Fruit fly (Drosophila melanogaster): Measurements from ENCODE around the gene Bdbt.

Bdbt gene

DNA sequence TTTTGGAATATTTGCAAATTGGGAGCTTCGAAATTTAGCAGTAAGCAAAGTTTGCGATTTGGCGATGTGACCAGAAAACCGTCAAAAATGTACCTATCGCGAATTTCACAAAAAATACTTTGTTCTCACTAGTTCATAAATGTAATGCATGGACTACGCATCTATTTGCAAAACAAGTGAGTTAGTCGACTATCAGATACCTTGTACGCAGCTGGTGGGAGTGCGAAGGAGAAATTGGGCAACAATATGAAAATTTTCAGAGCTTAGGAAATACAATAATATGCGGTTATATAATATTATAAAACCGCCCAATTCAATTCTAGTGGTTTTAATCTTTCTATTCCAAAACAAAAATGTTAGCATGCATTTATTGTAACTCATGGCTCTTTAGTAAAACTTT, at the start of gene Bdbt (continued):
- TF ChIP-seq chn (GFP tag; optimal IDR thresholded peaks at IDR 0.05) (no peak), ash1 (GFP tag; optimal IDR thresholded peaks at IDR 0.05) (no peak), CG6654 (GFP tag; optimal IDR thresholded peaks at IDR 0.05) (no peak), CG30431 (GFP tag; optimal IDR thresholded peaks at IDR 0.05) (no peak), en (GFP tag; optimal IDR thresholded peaks at IDR 0.05) (no peak), CG18619 (GFP tag; optimal IDR thresholded peaks at IDR 0.05) (no peak), her (GFP tag; optimal IDR thresholded peaks at IDR 0.05) (no peak), Fer3 (tag; optimal IDR thresholded peaks at IDR 0.05) (peak; percentile 25), sob (GFP tag; IDR thresholded peaks at IDR 0.05) (peak; percentile 59; the same call in 1 of the 2 replicates), CG15269 (tag; optimal IDR thresholded peaks at IDR 0.05) (no peak), lab (GFP tag; optimal IDR thresholded peaks at IDR 0.05) (no peak), HLH4C (GFP tag; IDR thresholded peaks at IDR 0.05; ENCODE audit: partially characterized antibody) (peak; percentile 98), NK7.1 (GFP tag; optimal IDR thresholded peaks at IDR 0.05) (no peak), BtbVII (GFP tag; optimal IDR thresholded peaks at IDR 0.05) (no peak), CG33213 (GFP tag; optimal IDR thresholded peaks at IDR 0.05) (peak; percentile 27), lola (GFP tag; optimal IDR thresholded peaks at IDR 0.05) (peak in 1 of 3 experiments; percentile 88), tll (GFP tag; optimal IDR thresholded peaks at IDR 0.05) (no peak), CG7357 (GFP tag; IDR thresholded peaks at IDR 0.05) (peak; percentile 91), Mrtf (GFP tag; IDR thresholded peaks at IDR 0.05) (no peak), ftz-f1 (GFP tag; optimal IDR thresholded peaks at IDR 0.05) (no peak)

DNA sequence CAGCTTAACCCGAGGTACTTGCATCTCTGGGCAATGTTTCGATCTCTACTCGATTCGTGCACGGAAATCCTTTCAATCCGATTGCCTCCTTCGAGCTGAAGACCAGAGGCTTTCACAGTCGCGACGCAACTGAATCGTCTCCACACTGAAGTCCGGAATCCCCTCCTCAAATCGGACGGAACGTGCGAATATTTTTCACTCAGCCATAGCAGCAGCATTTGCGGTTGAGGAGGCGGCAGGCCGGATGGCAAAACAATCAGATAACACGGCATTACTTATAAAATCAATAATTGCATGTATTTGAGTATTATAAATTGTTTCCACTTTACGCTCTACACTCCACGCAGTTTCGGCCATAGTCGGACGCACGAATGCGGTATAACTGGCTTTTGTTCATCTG, 49.4 kb upstream of the Bdbt start, which contains the start of gene Snmp1:
Gene Snmp1 (minus strand): TSS at position 101 of the 400 bp plus-strand sequence.
- no peak for TF ChIP-seq scrt (GFP tag; optimal IDR thresholded peaks at IDR 0.05)
- peak; percentile 18 for TF ChIP-seq Med (GFP tag)

DNA sequence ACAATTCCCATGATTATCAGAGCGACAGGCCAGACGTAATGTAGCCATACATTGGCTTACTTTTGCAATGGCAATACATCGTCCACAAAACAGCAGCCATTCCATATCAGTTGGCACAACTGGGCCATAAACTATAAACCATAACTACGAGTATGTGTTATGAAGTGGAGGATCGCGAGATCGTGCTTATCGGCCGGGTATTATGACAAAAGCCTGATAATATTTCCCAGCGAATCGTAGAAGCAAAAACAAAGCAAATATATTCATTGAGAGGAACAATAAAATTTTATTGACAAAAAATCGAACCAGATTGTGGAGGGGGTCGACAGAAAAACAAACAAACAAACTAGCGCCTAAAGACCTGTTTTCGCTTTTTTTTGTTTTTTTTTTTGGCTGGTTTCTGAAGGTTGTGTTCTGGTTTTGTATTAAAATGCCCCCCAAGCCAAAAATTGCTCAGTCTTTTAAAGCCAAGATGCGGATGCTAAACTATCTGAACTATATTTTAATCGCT, 44.7 kb upstream of the Bdbt start, which contains the start of gene CG5810:
Gene CG5810 (plus strand): TSS at position 461 of the 511 bp plus-strand sequence.
- TF ChIP-seq dmrt99B (tag; optimal IDR thresholded peaks at IDR 0.05) (no peak), gro (GFP tag; optimal IDR thresholded peaks at IDR 0.05) (peak; percentile 46), unpg (GFP tag; optimal IDR thresholded peaks at IDR 0.05) (peak; percentile 10), Xbp1 (GFP tag; optimal IDR thresholded peaks at IDR 0.05) (no peak), CG17385 (GFP tag; optimal IDR thresholded peaks at IDR 0.05) (peak; percentile 58), cwo (GFP tag; optimal IDR thresholded peaks at IDR 0.05) (peak; percentile 60), CoRest (tag; optimal IDR thresholded peaks at IDR 0.05) (no peak), crc (GFP tag; optimal IDR thresholded peaks at IDR 0.05) (no peak), exex (tag; optimal IDR thresholded peaks at IDR 0.05) (peak; percentile 91), Rfx (GFP tag; IDR thresholded peaks at IDR 0.05) (peak; percentile 12; the same call in 1 of the 2 replicates), GATAe (GFP tag; conservative IDR thresholded peaks at IDR 0.05) (peak; percentile 33; the same call in 1 of the 2 replicates), grau (tag; optimal IDR thresholded peaks at IDR 0.05) (peak; percentile 38), bowl (GFP tag; IDR thresholded peaks at IDR 0.05) (peak; percentile 21; the same call in 1 of the 2 replicates), lab (GFP tag; optimal IDR thresholded peaks at IDR 0.05) (peak; percentile 23), B-H2 (GFP tag; optimal IDR thresholded peaks at IDR 0.05) (peak; percentile 93), CG30020 (tag; optimal IDR thresholded peaks at IDR 0.05) (no peak), CG10543 (GFP tag; optimal IDR thresholded peaks at IDR 0.05) (peak; percentile 60), fd3F (GFP tag; optimal IDR thresholded peaks at IDR 0.05) (peak; percentile 22), Hr51 (GFP tag; optimal IDR thresholded peaks at IDR 0.05) (peak in 1 of 2 experiments; percentile 1), CG13296 (GFP tag; optimal IDR thresholded peaks at IDR 0.05) (peak; percentile 31), CG12769 (tag; optimal IDR thresholded peaks at IDR 0.05) (peak; percentile 81), sug (tag; optimal IDR thresholded peaks at IDR 0.05) (peak; percentile 96), mirr (GFP tag; optimal IDR thresholded peaks at IDR 0.05) (peak; percentile 81), Med (GFP tag) (peak; percentile 0), CG8281 (tag; optimal IDR thresholded peaks at IDR 0.05) (peak; percentile 7), eyg (GFP tag; optimal IDR thresholded peaks at IDR 0.05) (no peak), CG11456 (GFP tag; IDR thresholded peaks at IDR 0.05) (no peak)
